Worm (Caenorhabditis elegans) whole organism, L2 larva: ENCODE data around the gene ZK632.10.

Source experiments
- R02D3.7 ChIP-seq: fragments of 150-350 bp; optimal IDR thresholded peaks from 2 replicates; lab custom pipeline; 2014; ENCODE audit warnings: missing biosample characterization, missing genetic modification characterization
- dmd-4 ChIP-seq: sonication (generic microtip); optimal IDR thresholded peaks from 2 replicates; lab custom pipeline; 2017; ENCODE audit warnings: missing biosample characterization, missing genetic modification characterization
- fos-1 ChIP-seq: fragments of 150-350 bp; optimal IDR thresholded peaks from 2 replicates; lab custom pipeline; 2014; ENCODE audit warnings: missing biosample characterization, missing genetic modification characterization
- gmeb-1 ChIP-seq: fragments of 150-350 bp; optimal IDR thresholded peaks from 2 replicates; lab custom pipeline; 2014; ENCODE audit warnings: missing biosample characterization, missing genetic modification characterization
- lin-39 ChIP-seq: fragments of 150-350 bp; optimal IDR thresholded peaks from 2 replicates; lab custom pipeline; 2014; ENCODE audit warnings: missing biosample characterization, missing genetic modification reagents, missing genetic modification characterization
- nhr-11 ChIP-seq: fragments of 150-350 bp; optimal IDR thresholded peaks from 2 replicates; lab custom pipeline; 2014; ENCODE audit warnings: missing biosample characterization, missing genetic modification characterization
- nhr-12 ChIP-seq: fragments of 150-350 bp; optimal IDR thresholded peaks from 2 replicates; lab custom pipeline; 2014; ENCODE audit warnings: missing biosample characterization, missing genetic modification characterization
- nhr-129 ChIP-seq: fragments of 150-350 bp; optimal IDR thresholded peaks from 2 replicates; lab custom pipeline; 2014; ENCODE audit warnings: missing biosample characterization, missing genetic modification characterization
- nhr-21 ChIP-seq: fragments of 150-350 bp; optimal IDR thresholded peaks from 2 replicates; lab custom pipeline; 2014; ENCODE audit warnings: missing biosample characterization, missing genetic modification characterization
- nhr-77 ChIP-seq: fragments of 150-350 bp; optimal IDR thresholded peaks from 2 replicates; lab custom pipeline; 2014; ENCODE audit warnings: missing biosample characterization, missing genetic modification characterization
- peb-1 ChIP-seq: fragments of 150-350 bp; optimal IDR thresholded peaks from 2 replicates; lab custom pipeline; 2014; ENCODE audit warnings: missing biosample characterization, missing genetic modification characterization
- unc-39 ChIP-seq: fragments of 150-350 bp; optimal IDR thresholded peaks from 2 replicates; lab custom pipeline; 2014; ENCODE audit warnings: missing biosample characterization, missing genetic modification characterization
- zag-1 ChIP-seq: fragments of 150-350 bp; optimal IDR thresholded peaks from 2 replicates; lab custom pipeline; 2014; ENCODE audit warnings: missing biosample characterization, missing genetic modification characterization
- ztf-1 ChIP-seq: fragments of 200-800 bp; sonication (Bioruptor generic); conservative IDR thresholded peaks from 2 replicates; pipeline ENCODE4 v1.3.6; 2022; ENCODE audit warnings: missing genetic modification characterization, missing compliant biosample characterization

The ZK632.10 gene

ce11 chrIII:9780254-9780653 is 47.3 kb downstream of the ZK632.10 start, which contains the start of gene sqv-3:
Gene sqv-3, minus strand, starts transcription at chrIII:9780354.
- no peak for TF ChIP-seq nhr-11
- TF ChIP-seq peb-1 (tag; lab: Kevin White, UChicago), result no peak
- no peak for TF ChIP-seq nhr-129 (tag; lab: Kevin White, UChicago)
- TF ChIP-seq R02D3.7 (tag; lab: Kevin White, UChicago), result no peak
- no peak for TF ChIP-seq dmd-4 (tag; lab: Kevin White, UChicago)
- TF ChIP-seq nhr-12 (tag; lab: Kevin White, UChicago), result no peak
- no peak for TF ChIP-seq gmeb-1
- TF ChIP-seq fos-1 (tag; lab: Kevin White, UChicago), result no peak
- no peak for TF ChIP-seq nhr-21

ce11 chrIII:9779080-9779479 is 48.4 kb downstream of the ZK632.10 start:
- TF ChIP-seq ztf-1 (GFP tag; lab: Robert Waterston, UW) (no peak), unc-39 (tag; lab: Kevin White, UChicago) (no peak), zag-1 (tag; lab: Kevin White, UChicago) (no peak), nhr-77 (tag; lab: Kevin White, UChicago) (no peak), dmd-4 (tag; lab: Kevin White, UChicago) (no peak), lin-39 (no peak)
